Fruit fly (Drosophila melanogaster) whole organism, embryonic: ENCODE measurements around the gene CG5641.

Experiments used
- CG4820 ChIP-seq: fragments of 200-800 bp; sonication (Bioruptor generic); optimal IDR thresholded peaks from 3 replicates; lab custom pipeline; 2016; ENCODE audit warnings: missing biosample characterization, missing genetic modification characterization
- nerfin-1 ChIP-seq: fragments of 200-800 bp; sonication (Bioruptor generic); optimal IDR thresholded peaks from 3 replicates; lab custom pipeline; 2019; ENCODE audit warnings: missing biosample characterization, mild to moderate bottlenecking, missing genetic modification characterization, moderate library complexity

- no peak for TF ChIP-seq CG4820
- TF ChIP-seq nerfin-1 (tag; lab: Kevin White, UChicago): no peak
Measured at dm6 chr3R:12383036-12383435, 46.0 kb downstream of the CG5641 start, which contains the start of gene GstD11.
